Fruit fly (Drosophila melanogaster): ENCODE measurements around the gene Or83c.
A peak's percentile ranks its signal among the peaks of the same experiment; 100 is the strongest.

Gene Or83c

DNA sequence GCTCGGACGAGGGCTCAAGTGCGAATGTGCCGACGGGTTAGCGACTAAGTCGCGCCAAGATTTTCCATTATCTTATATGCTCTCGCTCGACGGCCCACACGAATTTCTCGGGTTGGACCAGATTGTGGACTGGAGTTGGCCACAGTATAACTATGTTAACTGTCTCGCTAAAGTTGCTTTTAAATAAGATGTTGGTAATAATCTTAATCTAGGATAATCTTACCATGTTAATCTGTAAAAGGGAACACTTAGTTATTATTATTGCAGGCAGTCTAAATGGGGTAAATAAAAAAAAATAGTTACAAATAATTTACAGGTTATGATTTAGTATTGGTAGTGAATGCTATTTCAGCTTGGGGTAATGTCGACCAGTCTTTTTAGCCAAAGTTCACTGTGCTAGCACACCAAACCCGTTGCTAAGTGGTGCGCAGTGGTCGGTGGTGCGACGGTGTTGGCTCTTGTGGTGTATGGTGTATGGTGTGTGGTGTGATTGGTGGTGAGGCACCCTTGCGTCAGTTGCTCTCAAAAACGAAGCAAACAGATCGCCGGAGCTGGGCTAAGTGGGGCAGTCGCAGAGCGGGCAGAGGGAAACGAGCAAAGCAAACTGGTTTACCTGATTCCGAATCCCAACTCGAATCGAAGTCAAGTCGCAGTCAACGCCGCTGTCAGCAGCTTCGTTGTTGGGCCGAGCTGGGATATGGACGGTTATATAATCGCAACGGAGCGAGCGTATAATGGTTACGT is 34.3 kb upstream of the Or83c start, which contains the start of gene Obp83g (continued):
- no peak for TF ChIP-seq dati (GFP tag; IDR thresholded peaks at IDR 0.05)
- 0 out of 3 replicates have a peak, but pooled peaks have one; percentile 12 for TF ChIP-seq gce (GFP tag; IDR thresholded peaks at IDR 0.05)
- 0 out of 2 replicates have a peak, but pooled peaks have one; percentile 8 for TF ChIP-seq seq (GFP tag; IDR thresholded peaks at IDR 0.05)
- TF ChIP-seq CG10147 (GFP tag; optimal IDR thresholded peaks at IDR 0.05), result peak; percentile 47
- no peak for TF ChIP-seq prd (optimal IDR thresholded peaks at IDR 0.05)
- TF ChIP-seq prd (GFP tag; IDR thresholded peaks at IDR 0.05), result peak; percentile 58; the same call in 1 of the 3 replicates
- peak; percentile 71 for TF ChIP-seq dmrt99B (tag; optimal IDR thresholded peaks at IDR 0.05)
- no peak for TF ChIP-seq bowl (GFP tag; IDR thresholded peaks at IDR 0.05)
- TF ChIP-seq da (GFP tag; optimal IDR thresholded peaks at IDR 0.05), result no peak
- no peak for TF ChIP-seq HmgD (GFP tag; optimal IDR thresholded peaks at IDR 0.05)
- no peak for TF ChIP-seq gcm (GFP tag; optimal IDR thresholded peaks at IDR 0.05)
- TF ChIP-seq CG4707 (GFP tag; optimal IDR thresholded peaks at IDR 0.05), result no peak
- TF ChIP-seq pan (optimal IDR thresholded peaks at IDR 0.05), result no peak
- TF ChIP-seq pan (GFP tag; optimal IDR thresholded peaks at IDR 0.05 in 1 of 2, IDR thresholded peaks at IDR 0.05 in 1 of 2), result no peak
- no peak for TF ChIP-seq gsb (GFP tag; IDR thresholded peaks at IDR 0.05)
- TF ChIP-seq Nf-YC (tag; optimal IDR thresholded peaks at IDR 0.05), result peak; percentile 66
- TF ChIP-seq CG6791 (GFP tag; IDR thresholded peaks at IDR 0.05; ENCODE audit: partially characterized antibody), result no peak
- no peak for TF ChIP-seq Aef1 (GFP tag; IDR thresholded peaks at IDR 0.05)
- no peak for TF ChIP-seq CG8290 (GFP tag; optimal IDR thresholded peaks at IDR 0.05)
- TF ChIP-seq CG8290 (tag; optimal IDR thresholded peaks at IDR 0.05), result no peak
- TF ChIP-seq eyg (GFP tag; optimal IDR thresholded peaks at IDR 0.05), result no peak
- TF ChIP-seq stc (GFP tag; IDR thresholded peaks at IDR 0.05), result no peak
- no peak for TF ChIP-seq CG17186 (GFP tag; optimal IDR thresholded peaks at IDR 0.05)
- no peak for TF ChIP-seq CG9609 (GFP tag; optimal IDR thresholded peaks at IDR 0.05)
- no peak for TF ChIP-seq Tbp (GFP tag; optimal IDR thresholded peaks at IDR 0.05)
- no peak for TF ChIP-seq CG11695 (GFP tag; IDR thresholded peaks at IDR 0.05)
- 0 out of 2 replicates have a peak, but pooled peaks have one; percentile 26 for TF ChIP-seq Ada2b (GFP tag; IDR thresholded peaks at IDR 0.05)
- TF ChIP-seq NFAT (GFP tag; IDR thresholded peaks at IDR 0.05), result no peak
- TF ChIP-seq CG13775 (GFP tag; optimal IDR thresholded peaks at IDR 0.05), result peak; percentile 9
- TF ChIP-seq Trl (optimal IDR thresholded peaks at IDR 0.05), result no peak
- no peak for TF ChIP-seq Trl (GFP tag; optimal IDR thresholded peaks at IDR 0.05)
- peak; percentile 33; the same call in 1 of the 2 replicates for TF ChIP-seq vvl (GFP tag; IDR thresholded peaks at IDR 0.05)
- TF ChIP-seq hth (optimal IDR thresholded peaks at IDR 0.05), result no peak
- no peak for TF ChIP-seq esg (GFP tag; conservative IDR thresholded peaks at IDR 0.05)
- TF ChIP-seq CG1529 (GFP tag; optimal IDR thresholded peaks at IDR 0.05), result no peak
- TF ChIP-seq CG12104 (GFP tag; optimal IDR thresholded peaks at IDR 0.05), result no peak
- TF ChIP-seq inv (GFP tag; IDR thresholded peaks at IDR 0.05; ENCODE audit: partially characterized antibody), result no peak
- TF ChIP-seq CG12236 (GFP tag; optimal IDR thresholded peaks at IDR 0.05), result no peak
- TF ChIP-seq CG10565 (GFP tag; optimal IDR thresholded peaks at IDR 0.05), result no peak
- TF ChIP-seq CG10654 (GFP tag; optimal IDR thresholded peaks at IDR 0.05), result no peak
- no peak for TF ChIP-seq CG2875 (GFP tag; optimal IDR thresholded peaks at IDR 0.05)
- TF ChIP-seq CG16813 (GFP tag; IDR thresholded peaks at IDR 0.05; ENCODE audit: partially characterized antibody), result no peak
- TF ChIP-seq Dll (GFP tag; IDR thresholded peaks at IDR 0.05; ENCODE audit: partially characterized antibody), result no peak
- peak; percentile 56 for TF ChIP-seq Sox100B (GFP tag; optimal IDR thresholded peaks at IDR 0.05)
- no peak for TF ChIP-seq Spps (tag; optimal IDR thresholded peaks at IDR 0.05)
- peak; percentile 36 for TF ChIP-seq HLH54F (GFP tag; optimal IDR thresholded peaks at IDR 0.05)
- TF ChIP-seq sqz (GFP tag; optimal IDR thresholded peaks at IDR 0.05), result no peak
- no peak for TF ChIP-seq fu2 (GFP tag; optimal IDR thresholded peaks at IDR 0.05)
- TF ChIP-seq CG11504 (tag; optimal IDR thresholded peaks at IDR 0.05), result peak; percentile 70
- peak; percentile 32 for TF ChIP-seq Fer1 (GFP tag; optimal IDR thresholded peaks at IDR 0.05)
- TF ChIP-seq CG5953 (GFP tag; IDR thresholded peaks at IDR 0.05), result 0 out of 2 replicates have a peak, but pooled peaks have one; percentile 12
- no peak for TF ChIP-seq ranshi (GFP tag; IDR thresholded peaks at IDR 0.05)
